Fruit fly (Drosophila melanogaster): Measurements from ENCODE around the gene CG12426.

CG12426 gene

DNA sequence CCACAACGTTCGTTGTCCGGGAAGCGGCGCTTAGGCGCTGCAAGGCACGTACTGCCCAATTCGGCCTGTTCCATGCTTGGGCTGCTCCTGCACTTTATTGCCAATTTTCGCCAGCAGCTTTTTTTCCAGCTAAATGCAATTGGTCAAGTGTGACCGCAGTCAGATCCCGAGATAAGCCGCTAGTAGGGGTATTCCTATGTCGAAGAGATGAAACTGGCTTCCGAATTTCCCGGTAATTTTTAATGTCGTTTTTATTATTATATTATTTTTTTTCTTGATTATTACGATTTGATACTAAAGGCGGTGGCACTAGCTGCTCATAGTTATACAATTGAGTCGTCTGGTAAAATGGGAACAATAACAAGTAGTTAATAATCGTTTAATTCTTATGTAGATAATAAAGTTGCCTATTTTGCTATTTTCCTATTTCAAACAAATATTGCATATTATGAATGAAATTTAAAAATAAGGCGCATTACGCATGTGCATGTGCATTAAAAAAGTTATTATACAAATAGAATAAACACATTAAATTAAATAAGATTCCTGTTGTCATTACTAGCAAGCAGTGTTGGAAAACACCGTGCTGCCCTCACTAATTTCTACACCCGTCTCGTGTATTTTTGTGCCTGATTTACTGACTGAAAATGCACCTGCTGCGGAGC lies 44.3 kb upstream of the CG12426 start, which contains the start of the genes CG5003 and mRpS22 (continued):
- no peak for TF ChIP-seq Antp (GFP tag; optimal IDR thresholded peaks at IDR 0.05)
- TF ChIP-seq sr (GFP tag; IDR thresholded peaks at IDR 0.05): no peak
- TF ChIP-seq Hmr (GFP tag; optimal IDR thresholded peaks at IDR 0.05): peak; percentile 56
- TF ChIP-seq CG11560 (tag; IDR thresholded peaks at IDR 0.05): no peak
- peak; percentile 69 for TF ChIP-seq CG6689 (GFP tag; IDR thresholded peaks at IDR 0.05)
- TF ChIP-seq tup (GFP tag; optimal IDR thresholded peaks at IDR 0.05): no peak
- peak; percentile 77 for TF ChIP-seq Meics (GFP tag; optimal IDR thresholded peaks at IDR 0.05)
- TF ChIP-seq Dad (GFP tag; optimal IDR thresholded peaks at IDR 0.05): no peak
- TF ChIP-seq Trl (optimal IDR thresholded peaks at IDR 0.05): no peak
- no peak for TF ChIP-seq Trl (GFP tag; optimal IDR thresholded peaks at IDR 0.05)
- TF ChIP-seq dimm (GFP tag; IDR thresholded peaks at IDR 0.05): no peak
- no peak for TF ChIP-seq scrt (GFP tag; optimal IDR thresholded peaks at IDR 0.05)
- no peak for TF ChIP-seq gsb (GFP tag; IDR thresholded peaks at IDR 0.05)
- peak; percentile 64 for TF ChIP-seq CG30020 (tag; optimal IDR thresholded peaks at IDR 0.05)
- TF ChIP-seq CG6854 (GFP tag; optimal IDR thresholded peaks at IDR 0.05): no peak
- peak; percentile 29 for TF ChIP-seq HHEX (GFP tag; optimal IDR thresholded peaks at IDR 0.05)
- TF ChIP-seq pum (GFP tag; optimal IDR thresholded peaks at IDR 0.05): peak; percentile 22
- no peak for TF ChIP-seq eyg (GFP tag; optimal IDR thresholded peaks at IDR 0.05)
- no peak for TF ChIP-seq h (optimal IDR thresholded peaks at IDR 0.05)
- TF ChIP-seq Optix (GFP tag; IDR thresholded peaks at IDR 0.05): no peak
- TF ChIP-seq Scr (GFP tag; IDR thresholded peaks at IDR 0.05; ENCODE audit: partially characterized antibody): peak; percentile 48; the same call in 1 of the 2 replicates
- TF ChIP-seq nerfin-1 (tag; optimal IDR thresholded peaks at IDR 0.05): peak; percentile 63
- peak; percentile 78 for TF ChIP-seq CG2678 (tag; optimal IDR thresholded peaks at IDR 0.05)
- TF ChIP-seq CG11093 (GFP tag; IDR thresholded peaks at IDR 0.05): 0 out of 3 replicates have a peak, but pooled peaks have one; percentile 25
- TF ChIP-seq YL-1 (GFP tag; optimal IDR thresholded peaks at IDR 0.05): peak; percentile 39
- no peak for TF ChIP-seq CG14014 (GFP tag; IDR thresholded peaks at IDR 0.05)
- TF ChIP-seq Gug (GFP tag; IDR thresholded peaks at IDR 0.05): peak; percentile 9; the same call in 2 of the 4 replicates
- TF ChIP-seq salm (tag; optimal IDR thresholded peaks at IDR 0.05): no peak
- TF ChIP-seq br (optimal IDR thresholded peaks at IDR 0.05): no peak
- peak; percentile 61 for TF ChIP-seq CG12155 (GFP tag; optimal IDR thresholded peaks at IDR 0.05)
- no peak for TF ChIP-seq so (GFP tag; IDR thresholded peaks at IDR 0.05)
- TF ChIP-seq ab (GFP tag; optimal IDR thresholded peaks at IDR 0.05): no peak
- TF ChIP-seq Adf1 (GFP tag; IDR thresholded peaks at IDR 0.05): no peak
- TF ChIP-seq az2 (GFP tag; optimal IDR thresholded peaks at IDR 0.05): peak; percentile 58
- peak; percentile 21; the same call in 1 of the 3 replicates for TF ChIP-seq knrl (GFP tag; IDR thresholded peaks at IDR 0.05; ENCODE audit: partially characterized antibody)
- no peak for TF ChIP-seq CG13123 (GFP tag; optimal IDR thresholded peaks at IDR 0.05)
- TF ChIP-seq CG6175 (GFP tag; IDR thresholded peaks at IDR 0.05): no peak
- no peak for TF ChIP-seq maf-S (GFP tag; optimal IDR thresholded peaks at IDR 0.05)
- TF ChIP-seq CG17361 (GFP tag; IDR thresholded peaks at IDR 0.05): peak; percentile 88; the same call in 2 of the 3 replicates
- TF ChIP-seq sim (GFP tag; IDR thresholded peaks at IDR 0.05): no peak
- no peak for TF ChIP-seq CG1832 (GFP tag; optimal IDR thresholded peaks at IDR 0.05)
- 0 out of 2 replicates have a peak, but pooled peaks have one; percentile 10 for TF ChIP-seq CG10959 (GFP tag; IDR thresholded peaks at IDR 0.05)
- TF ChIP-seq toy (GFP tag; IDR thresholded peaks at IDR 0.05): no peak
- TF ChIP-seq CG3065 (GFP tag; optimal IDR thresholded peaks at IDR 0.05): no peak
- no peak for TF ChIP-seq H15 (GFP tag; IDR thresholded peaks at IDR 0.05)
- no peak for TF ChIP-seq CG10321 (GFP tag; IDR thresholded peaks at IDR 0.05)
- peak; percentile 27; the same call in 1 of the 2 replicates for TF ChIP-seq CG13287 (GFP tag; IDR thresholded peaks at IDR 0.05; ENCODE audit: partially characterized antibody)
- TF ChIP-seq Lhr (GFP tag; optimal IDR thresholded peaks at IDR 0.05): peak; percentile 24
- no peak for TF ChIP-seq hkb (optimal IDR thresholded peaks at IDR 0.05)
- no peak for TF ChIP-seq hkb (GFP tag; IDR thresholded peaks at IDR 0.05)
- TF ChIP-seq CG8944 (GFP tag; optimal IDR thresholded peaks at IDR 0.05): no peak
- 0 out of 2 replicates have a peak, but pooled peaks have one; percentile 9 for TF ChIP-seq bbx (GFP tag; IDR thresholded peaks at IDR 0.05; ENCODE audit: partially characterized antibody)

Data from whole organism, embryonic.